Fruit fly (Drosophila melanogaster) whole organism, embryonic: ENCODE measurements around the gene CG5157.

Experiments
- CG11696 ChIP-seq: fragments of 200-800 bp; sonication (Bioruptor generic); IDR thresholded peaks from 2 replicates; pipeline ENCODE4 v1.3.6; 2022; ENCODE audit warnings: missing biosample characterization, missing genetic modification characterization
- CG8089 ChIP-seq: fragments of 200-800 bp; sonication (Bioruptor generic); optimal IDR thresholded peaks from 3 replicates; lab custom pipeline; 2016; ENCODE audit warnings: missing biosample characterization, missing genetic modification characterization
- MTF-1 ChIP-seq: fragments of 200-800 bp; sonication (Bioruptor generic); optimal IDR thresholded peaks from 2 replicates; lab custom pipeline; 2018; ENCODE audit warnings: missing biosample characterization, mild to moderate bottlenecking, missing genetic modification characterization, borderline replicate concordance
- emc ChIP-seq: fragments of 200-800 bp; sonication (Bioruptor generic); optimal IDR thresholded peaks from 2 replicates; lab custom pipeline; 2016; ENCODE audit warnings: missing biosample characterization, missing genetic modification characterization
- pita ChIP-seq: fragments of 200-800 bp; sonication (Bioruptor generic); optimal IDR thresholded peaks from 2 replicates; lab custom pipeline; 2017; ENCODE audit warnings: missing biosample characterization, mild to moderate bottlenecking, missing genetic modification characterization
- stwl ChIP-seq: fragments of 200-800 bp; sonication (Bioruptor generic); optimal IDR thresholded peaks from 3 replicates; lab custom pipeline; 2018; ENCODE audit warnings: missing biosample characterization, mild to moderate bottlenecking, missing genetic modification characterization, moderate library complexity
- vvl ChIP-seq: fragments of 200-800 bp; sonication (Bioruptor generic); IDR thresholded peaks from 2 replicates; pipeline ENCODE4 v1.3.6; 2022; ENCODE audit warnings: missing biosample characterization, missing genetic modification characterization

dm6 chr3L:16172381-16172780 lies 34.7 kb upstream of the CG5157 start:
- no peak for TF ChIP-seq CG8089 (GFP tag; lab: Kevin White, UChicago)
- TF ChIP-seq stwl (tag; lab: Kevin White, UChicago) = no peak
- no peak for TF ChIP-seq vvl (GFP tag; lab: Robert Waterston, UW)
- no peak for TF ChIP-seq CG11696
- TF ChIP-seq emc (GFP tag; lab: Kevin White, UChicago) = no peak
- no peak for TF ChIP-seq pita (GFP tag; lab: Kevin White, UChicago)
- no peak for TF ChIP-seq MTF-1
